Worm (Caenorhabditis elegans): ENCODE data around the gene cpb-1.

Gene cpb-1

DNA sequence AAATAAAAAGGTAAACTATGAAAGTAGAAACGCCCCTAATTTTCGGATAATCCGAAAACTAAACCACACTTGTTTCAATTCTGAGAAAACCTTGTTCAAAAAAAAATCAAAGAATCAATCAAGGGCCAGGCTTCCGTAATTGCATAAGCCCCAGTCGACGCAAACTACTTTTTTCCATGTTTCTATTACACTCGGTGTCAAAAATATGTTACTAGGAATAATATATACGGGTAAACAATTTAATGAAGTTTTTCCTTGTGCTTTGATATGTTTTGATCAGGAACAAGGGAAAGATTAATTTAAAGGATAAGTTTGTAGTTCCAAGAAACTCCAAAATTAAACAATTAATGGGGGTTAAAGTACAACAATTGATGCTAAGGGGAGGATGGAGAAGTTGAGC lies 12.3 kb upstream of the cpb-1 start:
- TF ChIP-seq unc-98 (GFP tag; IDR thresholded peaks at IDR 0.05) (no peak), C04F5.9 (tag; optimal IDR thresholded peaks at IDR 0.05) (no peak), irx-1 (tag; optimal IDR thresholded peaks at IDR 0.05) (no peak), tlp-1 (tag; optimal IDR thresholded peaks at IDR 0.05) (no peak), fkh-8 (tag; optimal IDR thresholded peaks at IDR 0.05) (peak; percentile 59), unc-30 (tag; optimal IDR thresholded peaks at IDR 0.05) (no peak), unc-130 (tag; optimal IDR thresholded peaks at IDR 0.05) (no peak), egl-13 (tag; optimal IDR thresholded peaks at IDR 0.05) (no peak), C16A3.4 (tag; optimal IDR thresholded peaks at IDR 0.05) (no peak), ztf-4 (tag; optimal IDR thresholded peaks at IDR 0.05) (no peak), swsn-7 (tag; optimal IDR thresholded peaks at IDR 0.05) (peak; percentile 10), pqm-1 (tag; optimal IDR thresholded peaks at IDR 0.05) (no peak), tbx-2 (tag; optimal IDR thresholded peaks at IDR 0.05) (no peak), lin-35 (GFP tag; optimal IDR thresholded peaks at IDR 0.05) (no peak), ztf-11 (tag; optimal IDR thresholded peaks at IDR 0.05) (no peak), dsc-1 (tag; optimal IDR thresholded peaks at IDR 0.05) (no peak), lsy-2 (tag; optimal IDR thresholded peaks at IDR 0.05) (peak in 1 of 2 experiments; percentile 15), nhr-11 (tag; optimal IDR thresholded peaks at IDR 0.05) (peak; percentile 60), ceh-88 (GFP tag; IDR thresholded peaks at IDR 0.05) (no peak), zag-1 (tag; optimal IDR thresholded peaks at IDR 0.05) (no peak), nhr-90 (tag; optimal IDR thresholded peaks at IDR 0.05; ENCODE audit: poor library complexity) (no peak), mab-9 (GFP tag; IDR thresholded peaks at IDR 0.05) (no peak), skn-1 (tag; optimal IDR thresholded peaks at IDR 0.05) (no peak), pag-3 (tag; optimal IDR thresholded peaks at IDR 0.05; ENCODE audit: borderline replicate concordance, insufficient read depth) (no peak), jun-1 (tag; optimal IDR thresholded peaks at IDR 0.05) (no peak), hlh-17 (GFP tag; optimal IDR thresholded peaks at IDR 0.05; ENCODE audit: borderline replicate concordance) (no peak), nhr-71 (tag; optimal IDR thresholded peaks at IDR 0.05) (peak; percentile 67), nhr-20 (tag; optimal IDR thresholded peaks at IDR 0.05) (no peak), nhr-28 (tag; optimal IDR thresholded peaks at IDR 0.05) (no peak), efl-3 (GFP tag; optimal IDR thresholded peaks at IDR 0.05) (no peak), nhr-47 (tag; optimal IDR thresholded peaks at IDR 0.05) (peak; percentile 55), ets-5 (GFP tag; IDR thresholded peaks at IDR 0.05) (no peak), elt-2 (tag; optimal IDR thresholded peaks at IDR 0.05) (no peak), mdl-1 (tag; optimal IDR thresholded peaks at IDR 0.05) (no peak), lin-14 (GFP tag; optimal IDR thresholded peaks at IDR 0.05) (peak; percentile 44), nhr-19 (GFP tag; conservative IDR thresholded peaks at IDR 0.05) (no peak)

- TF ChIP-seq lin-14 (GFP tag; optimal IDR thresholded peaks at IDR 0.05) (peak; percentile 7), elt-2 (tag; optimal IDR thresholded peaks at IDR 0.05) (peak; percentile 39), nhr-77 (tag; optimal IDR thresholded peaks at IDR 0.05) (no peak), alr-1 (tag; optimal IDR thresholded peaks at IDR 0.05; ENCODE audit: borderline replicate concordance) (no peak)
These were observed 7.6 kb upstream of the cpb-1 start, which contains the start of gene C40H1.8 for ce11 chrIII:9314476-9314875. Gene C40H1.8 (plus strand): TSS chrIII:9314717.

ce11 chrIII:9315180-9315579 lies 6.9 kb upstream of the cpb-1 start:
- TF ChIP-seq elt-2 (tag; optimal IDR thresholded peaks at IDR 0.05) (peak; percentile 13), nhr-76 (tag; optimal IDR thresholded peaks at IDR 0.05) (no peak), ets-5 (GFP tag; IDR thresholded peaks at IDR 0.05) (no peak), nhr-85 (tag) (no peak), pag-3 (tag; optimal IDR thresholded peaks at IDR 0.05; ENCODE audit: borderline replicate concordance, insufficient read depth) (no peak), ceh-8 (GFP tag; optimal IDR thresholded peaks at IDR 0.05) (no peak), C34B4.2 (tag; optimal IDR thresholded peaks at IDR 0.05) (no peak)
